Worm (Caenorhabditis elegans) whole organism, L2 larva: ENCODE measurements around the gene cyb-2.1.

Experiments used
- nhr-12 ChIP-seq: fragments of 150-350 bp; optimal IDR thresholded peaks from 2 replicates; lab custom pipeline; 2014; ENCODE audit warnings: missing biosample characterization, missing genetic modification characterization
- nhr-25 ChIP-seq: fragments of 150-350 bp; sonication (generic microtip); optimal IDR thresholded peaks from 3 replicates; lab custom pipeline; 2014; ENCODE audit warnings: missing biosample characterization, missing genetic modification characterization
- nhr-77 ChIP-seq: fragments of 150-350 bp; optimal IDR thresholded peaks from 2 replicates; lab custom pipeline; 2014; ENCODE audit warnings: missing biosample characterization, missing genetic modification characterization
- zag-1 ChIP-seq: fragments of 150-350 bp; optimal IDR thresholded peaks from 2 replicates; lab custom pipeline; 2014; ENCODE audit warnings: missing biosample characterization, missing genetic modification characterization
- ztf-1 ChIP-seq: fragments of 200-800 bp; sonication (Bioruptor generic); conservative IDR thresholded peaks from 2 replicates; pipeline ENCODE4 v1.3.6; 2022; ENCODE audit warnings: missing genetic modification characterization, missing compliant biosample characterization
- ztf-11 ChIP-seq: sonication (generic microtip); optimal IDR thresholded peaks from 2 replicates; lab custom pipeline; 2017; ENCODE audit warnings: missing biosample characterization, missing genetic modification characterization

- no peak for TF ChIP-seq zag-1 (tag; lab: Kevin White, UChicago)
- TF ChIP-seq nhr-12, result no peak
- TF ChIP-seq ztf-1, result no peak
- no peak for TF ChIP-seq nhr-25 (tag; lab: Kevin White, UChicago)
- TF ChIP-seq nhr-77 (tag; lab: Kevin White, UChicago), result no peak
- TF ChIP-seq ztf-11 (tag; lab: Kevin White, UChicago), result no peak
These were observed 46.5 kb downstream of the cyb-2.1 start, which contains the start of gene hrg-6 for ce11 chrIV:11032288-11032687.
